Worm (Caenorhabditis elegans) whole organism, L3 larva: ENCODE results near the gene F09E5.8.

Experiments
- R02D3.7 ChIP-seq: fragments of 150-350 bp; optimal IDR thresholded peaks from 2 replicates; lab custom pipeline; 2014; ENCODE audit warnings: missing biosample characterization, missing genetic modification characterization
- ZK546.5 ChIP-seq: sonication (generic microtip); optimal IDR thresholded peaks from 2 replicates; lab custom pipeline; 2017; ENCODE audit warnings: missing biosample characterization, missing genetic modification characterization
- aly-2 ChIP-seq: fragments of 150-350 bp; optimal IDR thresholded peaks from 2 replicates; lab custom pipeline; 2014; ENCODE audit warnings: missing biosample characterization, missing genetic modification characterization
- ama-1 ChIP-seq: fragments of 150-350 bp; optimal IDR thresholded peaks from 2 replicates; lab custom pipeline; 2018
- ceh-16 ChIP-seq: sonication (generic microtip); optimal IDR thresholded peaks from 2 replicates; lab custom pipeline; 2017; ENCODE audit warnings: missing biosample characterization, missing genetic modification characterization
- ceh-28 ChIP-seq: fragments of 150-350 bp; optimal IDR thresholded peaks from 2 replicates; lab custom pipeline; 2014; ENCODE audit warnings: missing biosample characterization, missing genetic modification reagents, missing genetic modification characterization
- ceh-82 ChIP-seq: fragments of 150-350 bp; optimal IDR thresholded peaks from 2 replicates; lab custom pipeline; 2014; ENCODE audit warnings: missing biosample characterization, missing genetic modification characterization
- egl-27 ChIP-seq: sonication (generic microtip); optimal IDR thresholded peaks from 4 replicates; lab custom pipeline; 2017; ENCODE audit warnings: missing biosample characterization, missing genetic modification reagents, missing genetic modification characterization
- egl-5 ChIP-seq: fragments of 150-350 bp; optimal IDR thresholded peaks from 2 replicates; lab custom pipeline; 2017; ENCODE audit warnings: missing biosample characterization, missing genetic modification reagents, missing genetic modification characterization, inconsistent platforms
- elt-2 ChIP-seq: sonication (generic microtip); optimal IDR thresholded peaks from 2 replicates; lab custom pipeline; 2016; ENCODE audit warnings: missing genetic modification reagents, mild to moderate bottlenecking, missing genetic modification characterization, missing compliant biosample characterization
- elt-3 ChIP-seq, 3 experiments: fragments of 150-350 bp in 1 of 3; sonication (generic microtip) in 2 of 3; optimal IDR thresholded peaks; 2 replicates in 2 of 3; 4 replicates in 1 of 3; lab custom pipeline; 2014 to 2017; ENCODE audit warnings: missing biosample characterization in 3 of 3, missing genetic modification characterization in 3 of 3
- eor-1 ChIP-seq, 2 experiments: fragments of 150-350 bp; optimal IDR thresholded peaks; 2 replicates each; lab custom pipeline; 2014 to 2018; ENCODE audit warnings: missing biosample characterization in 2 of 2, missing genetic modification characterization in 2 of 2
- fkh-2 ChIP-seq: fragments of 150-350 bp; optimal IDR thresholded peaks from 2 replicates; lab custom pipeline; 2014; ENCODE audit warnings: missing biosample characterization, missing genetic modification reagents, missing genetic modification characterization
- fos-1 ChIP-seq: fragments of 150-350 bp; optimal IDR thresholded peaks from 2 replicates; lab custom pipeline; 2014; ENCODE audit warnings: missing biosample characterization, missing genetic modification characterization
- jun-1 ChIP-seq: fragments of 150-350 bp; optimal IDR thresholded peaks from 2 replicates; lab custom pipeline; 2014; ENCODE audit warnings: missing biosample characterization, missing genetic modification reagents, missing genetic modification characterization
- lin-15B ChIP-seq: fragments of 150-350 bp; optimal IDR thresholded peaks from 2 replicates; lab custom pipeline; 2014; ENCODE audit warnings: missing biosample characterization, missing genetic modification characterization
- lin-39 ChIP-seq: fragments of 150-350 bp; optimal IDR thresholded peaks from 2 replicates; lab custom pipeline; 2018; ENCODE audit warnings: missing biosample characterization, missing genetic modification reagents, missing genetic modification characterization
- lsy-12 ChIP-seq: sonication (generic microtip); optimal IDR thresholded peaks from 2 replicates; lab custom pipeline; 2016; ENCODE audit warnings: mild to moderate bottlenecking, missing genetic modification characterization, missing compliant biosample characterization
- mdl-1 ChIP-seq: fragments of 150-350 bp; optimal IDR thresholded peaks from 2 replicates; lab custom pipeline; 2014; ENCODE audit warnings: missing biosample characterization, missing genetic modification characterization
- mml-1 ChIP-seq: fragments of 150-350 bp; sonication (generic microtip); optimal IDR thresholded peaks from 3 replicates; lab custom pipeline; 2014; ENCODE audit warnings: missing biosample characterization, missing genetic modification characterization
- nfya-1 ChIP-seq: sonication (generic microtip); optimal IDR thresholded peaks from 2 replicates; lab custom pipeline; 2017; ENCODE audit warnings: missing genetic modification characterization, mild to moderate bottlenecking, missing compliant biosample characterization, antibody characterized with exemption, moderate library complexity; ENCODE audit not compliant: insufficient read depth
- nhr-12 ChIP-seq: fragments of 150-350 bp; optimal IDR thresholded peaks from 2 replicates; lab custom pipeline; 2014; ENCODE audit warnings: missing biosample characterization, missing genetic modification characterization
- nhr-23 ChIP-seq: fragments of 150-350 bp; optimal IDR thresholded peaks from 2 replicates; lab custom pipeline; 2014; ENCODE audit warnings: missing biosample characterization, missing genetic modification reagents, missing genetic modification characterization
- nhr-237 ChIP-seq: fragments of 150-350 bp; optimal IDR thresholded peaks from 2 replicates; lab custom pipeline; 2014; ENCODE audit warnings: missing biosample characterization, missing genetic modification characterization
- nhr-25 ChIP-seq: sonication (generic microtip); optimal IDR thresholded peaks from 2 replicates; lab custom pipeline; 2017; ENCODE audit warnings: missing biosample characterization, missing genetic modification characterization
- nhr-43 ChIP-seq: sonication (generic microtip); optimal IDR thresholded peaks from 2 replicates; lab custom pipeline; 2016; ENCODE audit warnings: mild to moderate bottlenecking, missing genetic modification characterization, missing compliant biosample characterization; ENCODE audit not compliant: poor library complexity, severe bottlenecking
- nhr-77 ChIP-seq: fragments of 150-350 bp; optimal IDR thresholded peaks from 2 replicates; lab custom pipeline; 2014; ENCODE audit warnings: missing biosample characterization, missing genetic modification characterization
- pha-4 ChIP-seq: fragments of 150-350 bp; optimal IDR thresholded peaks from 2 replicates; lab custom pipeline; 2014; ENCODE audit warnings: missing biosample characterization, missing genetic modification reagents, missing genetic modification characterization
- sea-2 ChIP-seq: fragments of 150-350 bp; sonication (generic microtip); optimal IDR thresholded peaks from 4 replicates; lab custom pipeline; 2014; ENCODE audit warnings: missing biosample characterization, missing genetic modification reagents, missing genetic modification characterization
- tbx-2 ChIP-seq: sonication (generic microtip); optimal IDR thresholded peaks from 2 replicates; lab custom pipeline; 2016; ENCODE audit warnings: mild to moderate bottlenecking, missing genetic modification characterization, missing compliant biosample characterization
- unc-62 ChIP-seq: fragments of 150-350 bp; sonication (generic microtip); optimal IDR thresholded peaks from 4 replicates; lab custom pipeline; 2014; ENCODE audit warnings: missing biosample characterization, missing genetic modification reagents, missing genetic modification characterization
- ztf-11 ChIP-seq: fragments of 150-350 bp; optimal IDR thresholded peaks from 2 replicates; lab custom pipeline; 2014; ENCODE audit warnings: missing biosample characterization, missing genetic modification characterization

F09E5.8 gene

ce11 chrII:5339547-5339946 lies 10.9 kb upstream of the F09E5.8 start:
- TF ChIP-seq elt-2 (tag; lab: Kevin White, UChicago) (peak; percentile 2), nhr-77 (tag; lab: Kevin White, UChicago) (no peak)

DNA sequence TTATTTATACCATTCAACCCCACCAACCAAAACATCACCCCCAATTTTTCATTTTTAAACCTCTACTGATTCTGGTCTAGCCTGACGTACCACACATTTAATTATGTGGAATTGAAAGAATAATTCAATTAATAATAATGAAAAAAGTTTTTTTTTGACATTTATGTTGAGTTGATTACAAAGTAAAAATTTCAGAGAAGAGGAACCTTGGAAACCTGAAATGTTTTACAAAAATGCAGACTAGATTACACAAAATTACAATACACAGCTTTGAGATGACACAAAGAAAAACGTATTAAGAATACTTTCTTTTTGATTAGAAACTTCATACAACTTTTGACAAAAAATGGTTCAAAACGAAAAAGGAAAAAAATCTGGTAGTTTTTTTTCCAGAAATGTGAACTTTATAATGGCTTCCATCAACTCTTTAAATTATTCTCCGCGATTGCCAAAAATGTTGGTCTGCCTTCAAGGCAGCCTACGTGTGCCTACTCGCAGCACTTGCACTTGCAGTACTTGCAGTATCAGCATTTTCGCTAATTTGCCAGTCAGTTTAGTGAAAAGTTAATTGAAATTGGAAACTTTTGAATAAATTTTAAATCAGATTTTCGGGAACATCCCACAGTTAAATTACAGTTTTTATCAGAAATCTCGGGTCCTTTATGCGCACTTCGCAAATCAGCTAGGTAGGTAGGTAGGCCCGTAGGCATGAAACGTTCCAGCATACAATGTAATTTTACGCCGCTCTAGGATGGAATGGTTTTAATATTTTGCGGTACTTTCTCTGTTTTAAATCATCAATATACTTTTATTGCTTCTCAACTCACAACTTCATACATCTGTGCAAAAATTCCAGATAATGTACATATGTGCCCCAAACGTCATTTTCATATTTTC lies 9.5 kb upstream of the F09E5.8 start:
- no peak for TF ChIP-seq elt-2 (tag; lab: Kevin White, UChicago)
- TF ChIP-seq ceh-28, result peak; percentile 8
- peak; percentile 23 for TF ChIP-seq pha-4 (tag; lab: Kevin White, UChicago)
- TF ChIP-seq mml-1 (tag; lab: Kevin White, UChicago), result no peak
- TF ChIP-seq fos-1 (tag; lab: Kevin White, UChicago), result peak; percentile 12
- no peak for TF ChIP-seq fkh-2 (tag; lab: Kevin White, UChicago)
- no peak for TF ChIP-seq nhr-77 (tag; lab: Kevin White, UChicago)
- peak; percentile 40 for TF ChIP-seq lsy-12
- TF ChIP-seq unc-62 (GFP tag; lab: Kevin White, UChicago), result no peak
- TF ChIP-seq jun-1, result peak; percentile 27

DNA sequence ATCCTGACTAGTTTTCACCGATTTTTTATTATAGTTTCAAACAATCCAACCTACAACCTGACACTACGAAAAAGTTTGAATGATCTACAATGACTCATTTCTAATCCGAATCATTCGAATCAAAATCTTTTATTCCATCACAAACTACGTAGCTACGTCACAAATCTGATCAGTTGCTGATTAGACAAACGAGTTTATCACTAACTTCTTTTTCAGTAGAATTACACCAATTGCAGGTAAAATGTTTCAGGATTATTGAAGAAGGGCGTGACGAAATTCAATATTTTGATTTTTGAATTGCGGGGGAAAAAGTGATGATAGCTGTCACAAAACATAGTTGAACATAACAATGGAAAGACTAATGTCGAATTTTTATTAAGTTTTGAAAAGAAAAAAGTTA lies 8.9 kb upstream of the F09E5.8 start:
- no peak for TF ChIP-seq mdl-1 (tag; lab: Kevin White, UChicago)

- TF ChIP-seq fkh-2 (tag; lab: Kevin White, UChicago) (no peak), R02D3.7 (no peak), lin-39 (tag; lab: Kevin White, UChicago) (no peak), nhr-25 (tag; lab: Kevin White, UChicago) (no peak), ztf-11 (tag; lab: Kevin White, UChicago) (no peak), nhr-23 (tag; lab: Kevin White, UChicago) (no peak), elt-3 (tag; optimal IDR thresholded peaks at IDR 0.05; lab: Kevin White, UChicago) (no peak), aly-2 (tag; lab: Kevin White, UChicago) (no peak)
Observed at ce11 chrII:5342412-5342811, 8.1 kb upstream of the F09E5.8 start.

DNA sequence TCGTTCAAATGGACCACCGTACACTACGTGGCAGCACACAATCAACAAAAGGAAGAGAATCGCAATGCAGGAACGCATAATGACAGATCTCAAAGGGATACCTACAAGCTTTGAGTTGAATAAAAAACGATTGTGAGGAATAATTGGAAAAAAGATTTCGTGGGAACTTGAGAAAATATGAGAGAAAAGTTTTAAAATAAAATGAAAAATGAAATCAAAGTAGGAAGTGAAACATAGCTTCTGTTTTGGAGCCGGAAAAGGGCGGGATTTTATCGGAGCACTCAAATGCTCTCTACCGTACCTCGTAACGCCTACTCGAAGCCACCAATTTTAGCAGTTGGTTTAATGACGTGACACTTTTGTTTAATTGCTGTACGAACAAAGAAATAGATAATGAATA lies 5.7 kb upstream of the F09E5.8 start, which contains the start of gene F09E5.14:
TSS of gene F09E5.14 (minus strand) at position 101 of the 400 bp plus-strand sequence.
- TF ChIP-seq eor-1 (tag; optimal IDR thresholded peaks at IDR 0.05; lab: Kevin White, UChicago) (no peak), ceh-82 (tag; lab: Kevin White, UChicago) (no peak)

DNA sequence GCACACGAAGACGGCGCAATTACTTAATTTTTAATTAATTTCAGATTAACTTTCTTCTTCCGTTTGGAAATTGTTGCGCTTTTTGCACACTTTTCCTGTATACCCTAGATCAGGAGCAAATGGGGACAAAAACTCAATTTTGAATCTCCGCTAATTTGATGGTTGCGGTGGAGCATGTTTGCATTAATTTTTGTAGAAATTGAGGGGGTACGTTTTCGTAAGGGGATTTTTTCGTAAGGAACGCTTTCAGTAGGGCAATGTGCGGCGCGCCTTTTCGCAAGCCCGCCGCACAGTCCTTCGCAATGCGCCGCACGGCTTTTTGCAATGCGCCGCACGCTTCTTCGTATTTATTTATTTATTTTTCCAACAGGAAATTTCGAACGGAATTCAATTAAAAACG lies 4.1 kb upstream of the F09E5.8 start:
- TF ChIP-seq nhr-43 (peak; percentile 43), ceh-28 (peak; percentile 42), lin-39 (tag; lab: Kevin White, UChicago) (peak; percentile 52), ceh-82 (tag; lab: Kevin White, UChicago) (peak; percentile 19), nfya-1 (peak; percentile 74), nhr-25 (tag; lab: Kevin White, UChicago) (peak; percentile 57), elt-2 (tag; lab: Kevin White, UChicago) (peak; percentile 62), egl-5 (peak; percentile 11), jun-1 (peak; percentile 31), pha-4 (tag; lab: Kevin White, UChicago) (peak; percentile 72), R02D3.7 (peak; percentile 61), nhr-23 (tag; lab: Kevin White, UChicago) (peak; percentile 74), lin-15B (tag; lab: Kevin White, UChicago) (peak; percentile 47)

DNA sequence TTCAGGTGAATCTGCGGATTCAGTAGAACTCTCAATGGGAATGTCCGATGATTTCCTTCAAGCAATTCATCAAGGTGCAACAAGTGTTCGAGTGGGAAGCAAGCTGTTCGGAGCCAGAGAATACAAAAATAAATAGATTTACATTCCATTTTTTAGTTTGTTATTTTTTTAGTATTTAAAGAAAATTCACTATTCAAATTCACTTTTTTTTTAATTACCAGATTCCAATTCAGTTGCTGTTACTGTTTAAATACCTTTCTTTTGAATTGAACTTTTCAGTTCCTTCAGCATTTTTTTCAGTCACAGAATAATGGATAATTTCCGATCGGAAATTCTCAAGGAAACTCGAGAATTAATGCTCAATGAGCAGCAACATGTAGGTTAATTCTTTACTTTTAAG lies 1.3 kb downstream of the F09E5.8 start, which contains the start of gene F09E5.7:
TSS of gene F09E5.7 (plus strand) at position 301 of the 400 bp plus-strand sequence.
- no peak for TF ChIP-seq elt-2 (tag; lab: Kevin White, UChicago)
- TF ChIP-seq nhr-12 (tag; lab: Kevin White, UChicago), result no peak
- TF ChIP-seq egl-27, result no peak
- TF ChIP-seq unc-62 (GFP tag; lab: Kevin White, UChicago), result no peak
- no peak for TF ChIP-seq lin-39 (tag; lab: Kevin White, UChicago)
- TF ChIP-seq ceh-82 (tag; lab: Kevin White, UChicago), result no peak
- no peak for TF ChIP-seq ama-1 (lab: Kevin White, UChicago)
- no peak for TF ChIP-seq ZK546.5 (tag; lab: Kevin White, UChicago)
- TF ChIP-seq sea-2 (GFP tag; lab: Kevin White, UChicago), result no peak
- TF ChIP-seq nhr-237, result no peak
- no peak for TF ChIP-seq ceh-16 (tag; lab: Kevin White, UChicago)
- no peak for TF ChIP-seq tbx-2 (tag; lab: Kevin White, UChicago)
- TF ChIP-seq fkh-2 (tag; lab: Kevin White, UChicago), result no peak
- TF ChIP-seq mml-1 (tag; lab: Kevin White, UChicago), result no peak
- TF ChIP-seq nfya-1, result no peak
